Worm (Caenorhabditis elegans): ENCODE results near the gene capg-2.

- TF ChIP-seq C34F6.9 (tag; optimal IDR thresholded peaks at IDR 0.05), result no peak
- no peak for TF ChIP-seq elt-3 (tag; optimal IDR thresholded peaks at IDR 0.05)
- no peak for TF ChIP-seq lin-13 (GFP tag; optimal IDR thresholded peaks at IDR 0.05)
Observed at ce11 chrV:12256398-12256797, 15.3 kb upstream of the capg-2 start, which contains the start of gene ugt-55.
